Worm (Caenorhabditis elegans): ENCODE results near the gene dph-3.

DNA sequence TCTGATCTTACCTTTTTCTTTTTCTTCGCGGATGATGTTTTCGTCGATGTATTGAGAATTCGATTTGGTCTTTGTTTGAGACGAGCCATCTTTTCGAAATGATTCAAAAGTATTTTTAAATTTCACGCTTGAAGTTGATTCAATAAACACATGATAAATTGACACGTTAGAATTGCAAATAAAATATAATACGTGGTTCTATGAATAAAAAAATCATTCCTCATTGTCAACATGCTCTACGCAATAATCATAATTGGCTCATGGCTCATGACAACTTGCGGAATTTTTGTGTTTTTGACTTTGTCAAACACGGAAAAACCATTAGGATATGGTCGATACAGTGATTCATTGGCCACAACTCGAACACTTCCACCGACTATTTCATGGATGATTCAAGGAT, 23.5 kb upstream of the dph-3 start, which contains the start of the genes htas-1 and ZK1251.3:
- TF ChIP-seq flt-1 (GFP tag; IDR thresholded peaks at IDR 0.05) = no peak
- TF ChIP-seq ztf-23 (GFP tag; IDR thresholded peaks at IDR 0.05) = no peak
- TF ChIP-seq T22C8.4 (GFP tag; IDR thresholded peaks at IDR 0.05) = no peak
- no peak for TF ChIP-seq med-1 (GFP tag; optimal IDR thresholded peaks at IDR 0.05; ENCODE audit: insufficient read depth)
- no peak for TF ChIP-seq klf-2 (GFP tag; conservative IDR thresholded peaks at IDR 0.05)
- no peak for TF ChIP-seq ztf-29 (GFP tag; IDR thresholded peaks at IDR 0.05)
- no peak for TF ChIP-seq cog-1 (tag; optimal IDR thresholded peaks at IDR 0.05)
- no peak for TF ChIP-seq tab-1 (GFP tag; IDR thresholded peaks at IDR 0.05)
- no peak for TF ChIP-seq ref-1 (GFP tag; conservative IDR thresholded peaks at IDR 0.05)

Measured in whole organism, midembryonic.